Fruit fly (Drosophila melanogaster) whole organism, wandering third instar larva: Measurements from ENCODE around the gene sit.

Experiments used
- h ChIP-seq: fragments of 200-800 bp; sonication (Bioruptor generic); optimal IDR thresholded peaks from 3 replicates; lab custom pipeline; 2016; ENCODE audit warnings: missing biosample characterization, mild to moderate bottlenecking, missing genetic modification characterization
- psq ChIP-seq: fragments of 200-800 bp; sonication (Bioruptor generic); optimal IDR thresholded peaks from 3 replicates; lab custom pipeline; 2017; ENCODE audit warnings: missing biosample characterization, mild to moderate bottlenecking, missing genetic modification characterization, moderate library complexity
- rgr ChIP-seq: fragments of 200-800 bp; sonication (Bioruptor generic); optimal IDR thresholded peaks from 3 replicates; lab custom pipeline; 2016; ENCODE audit warnings: missing biosample characterization, mild to moderate bottlenecking, missing genetic modification characterization
- woc ChIP-seq: sonication (Bioruptor generic); optimal IDR thresholded peaks from 2 replicates; lab custom pipeline; 2016; ENCODE audit warnings: missing biosample characterization, mild to moderate bottlenecking, missing genetic modification characterization

DNA sequence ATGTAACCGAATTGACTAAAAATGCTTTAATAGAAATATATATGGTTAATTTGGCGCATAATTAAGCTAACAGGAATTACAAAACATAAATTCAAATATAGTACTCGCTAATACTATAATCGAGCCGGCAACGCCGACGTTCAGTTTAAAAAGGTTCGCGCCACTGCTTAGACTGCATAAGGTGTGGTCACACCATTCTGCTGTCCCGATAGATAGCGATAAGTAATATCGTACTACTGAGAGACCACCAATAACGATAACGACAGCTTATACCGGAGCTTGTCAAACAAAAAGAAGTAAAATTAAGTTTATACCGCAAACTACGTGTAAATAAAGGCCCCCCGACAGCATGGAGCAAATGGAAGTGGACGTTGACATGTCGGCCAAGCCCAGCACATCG lies 18.2 kb upstream of the sit start, which contains the start of gene CSN6:
- no peak for TF ChIP-seq rgr (GFP tag; lab: Kevin White, UChicago)
- no peak for TF ChIP-seq woc (GFP tag; lab: Kevin White, UChicago)
- TF ChIP-seq h (GFP tag; lab: Kevin White, UChicago): no peak
- no peak for TF ChIP-seq psq (GFP tag; lab: Kevin White, UChicago)
